Fruit fly (Drosophila melanogaster) S2 (cell line): ENCODE data around the gene CAH6.

Source experiments
- CG8478 ChIP-seq: fragments of >200 bp; optimal IDR thresholded peaks from 2 replicates; lab custom pipeline; 2018
- CTCF ChIP-seq, 2 experiments: fragments of >200 bp; optimal IDR thresholded peaks; 2 replicates each; lab custom pipeline; 2018

dm6 chr3R:31301527-31301926, 44.1 kb downstream of the CAH6 start:
- TF ChIP-seq CTCF (optimal IDR thresholded peaks at IDR 0.05; lab: Kevin White, UChicago) (no peak), CG8478 (lab: Kevin White, UChicago) (no peak)
